Worm (Caenorhabditis elegans): ENCODE measurements around the gene clec-148.

DNA sequence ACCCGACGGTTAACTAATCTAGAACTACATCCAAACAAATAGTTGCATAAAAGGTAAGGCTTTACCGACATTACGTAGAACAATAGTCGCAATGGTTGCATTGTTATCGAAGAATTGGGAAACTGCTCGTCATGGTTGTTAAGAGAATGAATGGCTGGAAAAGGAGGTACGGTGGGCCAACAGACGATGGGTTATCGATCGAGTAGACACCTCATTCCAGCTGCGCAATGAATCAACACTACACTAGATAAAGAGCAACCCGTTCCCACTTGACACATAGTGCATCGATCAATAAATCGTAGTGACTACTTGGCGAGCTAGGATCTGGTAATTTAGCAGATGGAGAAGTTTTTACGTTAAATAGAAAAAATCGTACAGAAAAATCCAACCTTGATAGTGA, 30.6 kb downstream of the clec-148 start, which contains the start of the genes T17A3.12 and fbxb-83:
- TF ChIP-seq blmp-1 (tag; optimal IDR thresholded peaks at IDR 0.05) (no peak), ceh-39 (tag; optimal IDR thresholded peaks at IDR 0.05) (no peak), unc-62 (GFP tag; optimal IDR thresholded peaks at IDR 0.05) (no peak), lsy-2 (tag; optimal IDR thresholded peaks at IDR 0.05) (no peak)

Measured in whole organism, mixed stage, embryonic.